Worm (Caenorhabditis elegans) whole organism, young adult: ENCODE results near the gene slc-17.3.

Source experiments
- F57A8.1 ChIP-seq: fragments of 200-800 bp; sonication (Bioruptor generic); optimal IDR thresholded peaks from 2 replicates; lab custom pipeline; 2018; ENCODE audit warnings: mild to moderate bottlenecking, missing genetic modification characterization, moderate library complexity, missing compliant biosample characterization
- K11D2.4 ChIP-seq: fragments of 200-800 bp; sonication (Bioruptor generic); IDR thresholded peaks from 2 replicates; pipeline ENCODE4 v1.3.6; 2022; ENCODE audit warnings: missing genetic modification reagents, missing genetic modification characterization, missing compliant biosample characterization
- T26A5.8 ChIP-seq: sonication (generic microtip); optimal IDR thresholded peaks from 2 replicates; lab custom pipeline; 2016; ENCODE audit warnings: missing genetic modification characterization, missing compliant biosample characterization
- Y53G8AR.9 ChIP-seq: fragments of 200-800 bp; sonication (Bioruptor generic); conservative IDR thresholded peaks from 2 replicates; pipeline ENCODE4 v1.3.6; 2022; ENCODE audit warnings: missing genetic modification reagents, missing genetic modification characterization, missing compliant biosample characterization
- ama-1 ChIP-seq, 3 experiments: fragments of 150-350 bp in 1 of 3; sonication (generic microtip) in 2 of 3; optimal IDR thresholded peaks; 2 replicates each; lab custom pipeline; 2014 to 2018; ENCODE audit warnings: missing biosample characterization in 2 of 3, missing genetic modification characterization in 2 of 3, missing genetic modification reagents in 2 of 3
- atf-7 ChIP-seq: sonication (generic microtip); optimal IDR thresholded peaks from 2 replicates; lab custom pipeline; 2017; ENCODE audit warnings: mild to moderate bottlenecking, missing genetic modification characterization, missing compliant biosample characterization
- athp-1 ChIP-seq: sonication (generic microtip); optimal IDR thresholded peaks from 2 replicates; lab custom pipeline; 2017; ENCODE audit warnings: mild to moderate bottlenecking, missing genetic modification characterization, missing compliant biosample characterization
- attf-3 ChIP-seq: fragments of 200-800 bp; sonication (Bioruptor generic); conservative IDR thresholded peaks from 2 replicates; pipeline ENCODE4 v1.3.6; 2022; ENCODE audit warnings: missing genetic modification reagents, missing genetic modification characterization, missing compliant biosample characterization
- attf-6 ChIP-seq: fragments of 200-800 bp; sonication (Bioruptor generic); IDR thresholded peaks from 2 replicates; pipeline ENCODE4 v1.3.6; 2022; ENCODE audit warnings: missing genetic modification reagents, missing genetic modification characterization, missing compliant biosample characterization
- ceh-58 ChIP-seq: fragments of 200-800 bp; sonication (Bioruptor generic); IDR thresholded peaks from 2 replicates; pipeline ENCODE4 v1.3.6; 2022; ENCODE audit warnings: missing genetic modification characterization, missing compliant biosample characterization
- ceh-79 ChIP-seq: sonication (generic microtip); optimal IDR thresholded peaks from 2 replicates; lab custom pipeline; 2017; ENCODE audit warnings: mild to moderate bottlenecking, missing genetic modification characterization, missing compliant biosample characterization
- die-1 ChIP-seq: sonication (generic microtip); optimal IDR thresholded peaks from 2 replicates; lab custom pipeline; 2016; ENCODE audit warnings: missing genotype, mild to moderate bottlenecking, missing genetic modification characterization, missing compliant biosample characterization
- dpff-1 ChIP-seq: sonication (generic microtip); optimal IDR thresholded peaks from 2 replicates; lab custom pipeline; 2017; ENCODE audit warnings: mild to moderate bottlenecking, missing genetic modification characterization, missing compliant biosample characterization
- egl-18 ChIP-seq: fragments of 200-800 bp; sonication (Bioruptor generic); IDR thresholded peaks from 2 replicates; pipeline ENCODE4 v1.3.6; 2022; ENCODE audit warnings: missing genetic modification reagents, missing genetic modification characterization, missing compliant biosample characterization
- ekl-4 ChIP-seq: fragments of 200-800 bp; sonication (Bioruptor generic); IDR thresholded peaks from 2 replicates; pipeline ENCODE4 v1.3.6; 2022; ENCODE audit warnings: missing genetic modification reagents, missing genetic modification characterization, missing compliant biosample characterization
- hmg-1.2 ChIP-seq: fragments of 200-800 bp; sonication (Bioruptor generic); IDR thresholded peaks from 2 replicates; pipeline ENCODE4 v1.3.6; 2022; ENCODE audit warnings: missing genetic modification reagents, missing genetic modification characterization, missing compliant biosample characterization
- hrde-1 ChIP-seq: sonication (generic microtip); optimal IDR thresholded peaks from 2 replicates; lab custom pipeline; 2016; ENCODE audit warnings: missing genetic modification characterization, mild to moderate bottlenecking, missing compliant biosample characterization, moderate library complexity, missing genotype, missing genetic modification reagents, borderline replicate concordance
- hsf-1 ChIP-seq: fragments of 200-800 bp; sonication (Bioruptor generic); IDR thresholded peaks from 2 replicates; pipeline ENCODE4 v1.3.6; 2022; ENCODE audit warnings: missing genetic modification reagents, missing genetic modification characterization, missing compliant biosample characterization
- let-607 ChIP-seq, 2 experiments: fragments of 200-800 bp in 1 of 2; sonication (Bioruptor generic) in 1 of 2; sonication (generic microtip) in 1 of 2; optimal IDR thresholded peaks; 2 replicates each; lab custom pipeline; 2016 to 2018; ENCODE audit warnings: mild to moderate bottlenecking in 2 of 2, missing compliant biosample characterization in 2 of 2, missing genetic modification characterization in 2 of 2, moderate library complexity in 2 of 2, missing genotype in 1 of 2
- lin-26 ChIP-seq: fragments of 200-800 bp; sonication (Bioruptor generic); IDR thresholded peaks from 2 replicates; pipeline ENCODE4 v1.3.6; 2022; ENCODE audit warnings: missing genetic modification reagents, missing genetic modification characterization, missing compliant biosample characterization
- lin-40 ChIP-seq: sonication (generic microtip); optimal IDR thresholded peaks from 2 replicates; lab custom pipeline; 2016; ENCODE audit warnings: missing genetic modification characterization, mild to moderate bottlenecking, missing compliant biosample characterization, missing genotype, missing genetic modification reagents
- lir-1 ChIP-seq: fragments of 200-800 bp; sonication (Bioruptor generic); conservative IDR thresholded peaks from 2 replicates; pipeline ENCODE4 v1.3.6; 2022; ENCODE audit warnings: missing genetic modification reagents, missing genetic modification characterization, missing compliant biosample characterization
- mcd-1 ChIP-seq: fragments of 200-800 bp; sonication (Bioruptor generic); IDR thresholded peaks from 2 replicates; pipeline ENCODE4 v1.3.6; 2022; ENCODE audit warnings: missing genetic modification reagents, missing genetic modification characterization, missing compliant biosample characterization
- mel-28 ChIP-seq: sonication (generic microtip); optimal IDR thresholded peaks from 2 replicates; lab custom pipeline; 2016; ENCODE audit warnings: borderline replicate concordance, mild to moderate bottlenecking, missing genetic modification characterization, missing compliant biosample characterization
- nhr-80 ChIP-seq: sonication (generic microtip); optimal IDR thresholded peaks from 2 replicates; lab custom pipeline; 2016; ENCODE audit warnings: missing genetic modification characterization, missing compliant biosample characterization
- somi-1 ChIP-seq: fragments of 200-800 bp; sonication (Bioruptor generic); optimal IDR thresholded peaks from 2 replicates; lab custom pipeline; 2018; ENCODE audit warnings: mild to moderate bottlenecking, missing genetic modification characterization, missing compliant biosample characterization
- tlf-1 ChIP-seq: fragments of 200-800 bp; sonication (Bioruptor generic); optimal IDR thresholded peaks from 2 replicates; lab custom pipeline; 2018; ENCODE audit warnings: mild to moderate bottlenecking, missing genetic modification characterization, missing compliant biosample characterization
- unc-62 ChIP-seq: fragments of 150-350 bp; optimal IDR thresholded peaks from 2 replicates; lab custom pipeline; 2014; ENCODE audit warnings: missing biosample characterization, missing genetic modification reagents, missing genetic modification characterization
- ztf-28 ChIP-seq: fragments of 200-800 bp; sonication (Bioruptor generic); IDR thresholded peaks from 2 replicates; pipeline ENCODE4 v1.3.6; 2022; ENCODE audit warnings: missing genetic modification reagents, missing genetic modification characterization, missing compliant biosample characterization
- ztf-6 ChIP-seq: fragments of 200-800 bp; sonication (Bioruptor generic); IDR thresholded peaks from 2 replicates; pipeline ENCODE4 v1.3.6; 2022; ENCODE audit warnings: missing genetic modification reagents, missing genetic modification characterization, missing compliant biosample characterization

Gene slc-17.3

ce11 chrIII:7872776-7873175, 7.7 kb upstream of the slc-17.3 start:
- TF ChIP-seq athp-1 (tag; lab: Kevin White, UChicago): no peak
- peak; percentile 34; the same call in 1 of the 2 replicates for TF ChIP-seq lin-26
- peak; percentile 31 for TF ChIP-seq lin-40 (tag; lab: Kevin White, UChicago)
- peak; percentile 5 for TF ChIP-seq somi-1 (GFP tag; lab: Kevin White, UChicago)

- TF ChIP-seq F57A8.1 (GFP tag; lab: Kevin White, UChicago) (no peak), ama-1 (optimal IDR thresholded peaks at IDR 0.05; lab: Kevin White, UChicago) (no peak), ama-1 (GFP tag; optimal IDR thresholded peaks at IDR 0.05; lab: Kevin White, UChicago) (no peak), attf-3 (GFP tag; lab: Robert Waterston, UW) (no peak), hsf-1 (GFP tag; lab: Robert Waterston, UW) (no peak), die-1 (tag; lab: Kevin White, UChicago) (no peak), Y53G8AR.9 (GFP tag; lab: Robert Waterston, UW) (no peak), atf-7 (no peak), T26A5.8 (tag; lab: Kevin White, UChicago) (no peak), mel-28 (tag; lab: Kevin White, UChicago) (no peak), let-607 (tag; optimal IDR thresholded peaks at IDR 0.05; lab: Kevin White, UChicago) (no peak), K11D2.4 (GFP tag; lab: Robert Waterston, UW) (no peak), attf-6 (GFP tag; lab: Robert Waterston, UW) (no peak), egl-18 (no peak), lir-1 (no peak), unc-62 (GFP tag; lab: Kevin White, UChicago) (no peak), ztf-28 (no peak), ceh-58 (GFP tag; lab: Robert Waterston, UW) (no peak), hrde-1 (tag; lab: Kevin White, UChicago) (no peak), mcd-1 (no peak), tlf-1 (GFP tag; lab: Kevin White, UChicago) (no peak)
Measured at ce11 chrIII:7866189-7866588, 1.1 kb upstream of the slc-17.3 start, which contains the start of gene cup-4. Gene cup-4, plus strand, starts transcription at chrIII:7866489.

- TF ChIP-seq ztf-6 (GFP tag; lab: Robert Waterston, UW) (no peak), ama-1 (optimal IDR thresholded peaks at IDR 0.05; lab: Kevin White, UChicago) (no peak), ama-1 (GFP tag; optimal IDR thresholded peaks at IDR 0.05; lab: Kevin White, UChicago) (peak in 1 of 2 experiments; percentile 18)
- TF ChIP-seq, all 124 proteins: peak for 1
Measured at ce11 chrIII:7861535-7862120, 3.5 kb downstream of the slc-17.3 start, which contains the start of gene snr-5. Gene snr-5, plus strand, starts transcription at chrIII:7862070.

- TF ChIP-seq ceh-79 (tag; lab: Kevin White, UChicago) (no peak), dpff-1 (no peak), lir-1 (no peak), nhr-80 (tag; lab: Kevin White, UChicago) (peak; percentile 48)
Measured at ce11 chrIII:7860885-7861284, 4.2 kb downstream of the slc-17.3 start, which contains the start of gene cuc-1. Gene cuc-1, minus strand, starts transcription at chrIII:7860985.

- TF ChIP-seq hmg-1.2 (GFP tag; lab: Robert Waterston, UW): 0 out of 2 replicates have a peak, but pooled peaks have one; percentile 14
- TF ChIP-seq ekl-4: no peak
Measured at ce11 chrIII:7859313-7859712, 5.8 kb downstream of the slc-17.3 start, which contains the start of gene tomm-7. Gene tomm-7, plus strand, starts transcription at chrIII:7859613.
